Fruit fly (Drosophila melanogaster): Measurements from ENCODE around the gene Tm2.

Gene Tm2

dm6 chr3R:15356645-15357431, 46.8 kb downstream of the Tm2 start, which contains the start of the genes Atg4b and Hibch (continued):
- TF ChIP-seq ase (GFP tag; IDR thresholded peaks at IDR 0.05) (peak; percentile 66; the same call in 2 of the 3 replicates), vnd (GFP tag; IDR thresholded peaks at IDR 0.05; ENCODE audit: partially characterized antibody) (no peak), CG3726 (GFP tag; IDR thresholded peaks at IDR 0.05) (peak; percentile 69; the same call in 2 of the 3 replicates), MBD-R2 (GFP tag; IDR thresholded peaks at IDR 0.05) (peak; percentile 87), ttk (GFP tag; IDR thresholded peaks at IDR 0.05) (peak; percentile 67), Mrtf (GFP tag; IDR thresholded peaks at IDR 0.05) (peak; percentile 73), chm (GFP tag; IDR thresholded peaks at IDR 0.05) (0 out of 2 replicates have a peak, but pooled peaks have one; percentile 42), gem (tag; optimal IDR thresholded peaks at IDR 0.05) (peak; percentile 92), Fer1 (GFP tag; optimal IDR thresholded peaks at IDR 0.05) (peak; percentile 90), Oaz (GFP tag; IDR thresholded peaks at IDR 0.05) (peak; percentile 48; the same call in 1 of the 2 replicates), unpg (GFP tag; optimal IDR thresholded peaks at IDR 0.05) (peak; percentile 80), scrt (GFP tag; optimal IDR thresholded peaks at IDR 0.05) (peak; percentile 78), repo (GFP tag; optimal IDR thresholded peaks at IDR 0.05) (no peak), CG7357 (GFP tag; IDR thresholded peaks at IDR 0.05) (peak; percentile 68), Spps (tag; optimal IDR thresholded peaks at IDR 0.05) (peak; percentile 65), CG4424 (GFP tag; optimal IDR thresholded peaks at IDR 0.05) (peak; percentile 83), ATbp (GFP tag; optimal IDR thresholded peaks at IDR 0.05) (peak; percentile 59), MESR4 (GFP tag; optimal IDR thresholded peaks at IDR 0.05) (peak; percentile 79), CG13424 (tag; optimal IDR thresholded peaks at IDR 0.05) (peak; percentile 91), stc (GFP tag; IDR thresholded peaks at IDR 0.05) (peak; percentile 74), Tbp (GFP tag; optimal IDR thresholded peaks at IDR 0.05) (no peak), CG12155 (GFP tag; optimal IDR thresholded peaks at IDR 0.05) (peak; percentile 82), CG4730 (GFP tag; IDR thresholded peaks at IDR 0.05) (peak; percentile 74), emc (GFP tag; optimal IDR thresholded peaks at IDR 0.05) (no peak), al (GFP tag; IDR thresholded peaks at IDR 0.05) (peak; percentile 78), Med (GFP tag) (peak; percentile 70), B-H2 (GFP tag; optimal IDR thresholded peaks at IDR 0.05) (peak; percentile 88), CG14667 (GFP tag; IDR thresholded peaks at IDR 0.05) (peak; percentile 75), zen (tag; optimal IDR thresholded peaks at IDR 0.05) (peak; percentile 91), gsb-n (tag; optimal IDR thresholded peaks at IDR 0.05) (no peak), jigr1 (GFP tag; IDR thresholded peaks at IDR 0.05) (peak; percentile 45; the same call in 1 of the 3 replicates), CG2120 (GFP tag; optimal IDR thresholded peaks at IDR 0.05) (peak; percentile 77), NfI (GFP tag; optimal IDR thresholded peaks at IDR 0.05) (peak; percentile 85), Nf-YB (GFP tag; optimal IDR thresholded peaks at IDR 0.05) (peak; percentile 67), grau (tag; optimal IDR thresholded peaks at IDR 0.05) (peak; percentile 89), CG11560 (tag; IDR thresholded peaks at IDR 0.05) (peak; percentile 49; the same call in 2 of the 3 replicates), CG13775 (GFP tag; optimal IDR thresholded peaks at IDR 0.05) (peak; percentile 87), so (GFP tag; IDR thresholded peaks at IDR 0.05) (peak; percentile 74; the same call in 1 of the 3 replicates), dpn (GFP tag; optimal IDR thresholded peaks at IDR 0.05) (peak in 1 of 2 experiments; percentile 75), Awh (GFP tag; IDR thresholded peaks at IDR 0.05) (0 out of 2 replicates have a peak, but pooled peaks have one; percentile 47), Six4 (GFP tag; optimal IDR thresholded peaks at IDR 0.05) (peak; percentile 62), zen2 (GFP tag; IDR thresholded peaks at IDR 0.05; ENCODE audit: partially characterized antibody) (no peak), sr (GFP tag; IDR thresholded peaks at IDR 0.05) (no peak), Myb (GFP tag; optimal IDR thresholded peaks at IDR 0.05) (peak; percentile 15), h (optimal IDR thresholded peaks at IDR 0.05) (no peak), vvl (GFP tag; IDR thresholded peaks at IDR 0.05) (peak; percentile 81; the same call in 1 of the 2 replicates), Hmx (GFP tag; optimal IDR thresholded peaks at IDR 0.05) (no peak), CG15073 (GFP tag; optimal IDR thresholded peaks at IDR 0.05) (no peak), D19A (tag; optimal IDR thresholded peaks at IDR 0.05) (no peak), Chrac-16 (GFP tag; optimal IDR thresholded peaks at IDR 0.05) (peak; percentile 79)
